Worm (Caenorhabditis elegans): ENCODE measurements around the gene F55H2.7.

Gene F55H2.7

DNA sequence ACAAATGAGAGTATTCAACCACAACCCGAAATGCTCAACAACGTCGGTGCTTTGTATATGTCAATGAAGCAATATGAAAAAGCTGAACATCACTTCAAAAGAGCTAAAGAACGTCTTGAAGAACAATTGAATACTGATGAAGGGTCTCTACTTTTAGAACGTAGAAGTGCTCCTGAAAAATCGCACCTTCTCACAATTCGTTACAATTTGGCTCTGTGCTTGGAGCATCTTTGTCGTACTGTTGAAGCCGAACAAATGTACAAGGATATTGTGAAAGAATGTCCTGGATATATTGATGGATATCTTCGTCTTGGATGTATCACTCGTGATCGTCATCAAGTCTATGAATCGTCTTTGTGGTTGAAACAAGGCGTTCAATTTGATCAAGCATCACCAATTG is 21.8 kb downstream of the F55H2.7 start:
- TF ChIP-seq ztf-29 (GFP tag; IDR thresholded peaks at IDR 0.05) (no peak), tab-1 (GFP tag; IDR thresholded peaks at IDR 0.05) (no peak), med-1 (GFP tag; optimal IDR thresholded peaks at IDR 0.05; ENCODE audit: insufficient read depth) (no peak), klf-2 (GFP tag; conservative IDR thresholded peaks at IDR 0.05) (no peak), T22C8.4 (GFP tag; IDR thresholded peaks at IDR 0.05) (no peak), cog-1 (tag; optimal IDR thresholded peaks at IDR 0.05) (no peak), ztf-23 (GFP tag; IDR thresholded peaks at IDR 0.05) (no peak), flt-1 (GFP tag; IDR thresholded peaks at IDR 0.05) (no peak)

ce11 chrIII:9490783-9491547 is 25.1 kb downstream of the F55H2.7 start, which contains the start of the genes dars-1 and ctr-9:
dars-1 (minus strand) TSS chrIII:9491215.
ctr-9 (plus strand) TSS chrIII:9491396.
- TF ChIP-seq flt-1 (GFP tag; IDR thresholded peaks at IDR 0.05) (no peak), med-1 (GFP tag; optimal IDR thresholded peaks at IDR 0.05; ENCODE audit: insufficient read depth) (no peak), ztf-23 (GFP tag; IDR thresholded peaks at IDR 0.05) (no peak), cog-1 (tag; optimal IDR thresholded peaks at IDR 0.05) (no peak), ref-1 (GFP tag; conservative IDR thresholded peaks at IDR 0.05) (no peak), ztf-29 (GFP tag; IDR thresholded peaks at IDR 0.05) (no peak), tab-1 (GFP tag; IDR thresholded peaks at IDR 0.05) (no peak)

ce11 chrIII:9489798-9490197 is 26.2 kb downstream of the F55H2.7 start:
- TF ChIP-seq med-1 (GFP tag; optimal IDR thresholded peaks at IDR 0.05; ENCODE audit: insufficient read depth) (no peak), T22C8.4 (GFP tag; IDR thresholded peaks at IDR 0.05) (no peak), ztf-23 (GFP tag; IDR thresholded peaks at IDR 0.05) (no peak), cog-1 (tag; optimal IDR thresholded peaks at IDR 0.05) (no peak), tab-1 (GFP tag; IDR thresholded peaks at IDR 0.05) (no peak), klf-2 (GFP tag; conservative IDR thresholded peaks at IDR 0.05) (no peak), ztf-29 (GFP tag; IDR thresholded peaks at IDR 0.05) (no peak), ref-1 (GFP tag; conservative IDR thresholded peaks at IDR 0.05) (no peak), flt-1 (GFP tag; IDR thresholded peaks at IDR 0.05) (no peak)

ce11 chrIII:9488431-9488830 is 27.6 kb downstream of the F55H2.7 start, which contains the start of gene nlp-36:
nlp-36 (plus strand) TSS chrIII:9488731.
- TF ChIP-seq ref-1 (GFP tag; conservative IDR thresholded peaks at IDR 0.05) (no peak), med-1 (GFP tag; optimal IDR thresholded peaks at IDR 0.05; ENCODE audit: insufficient read depth) (no peak), ztf-23 (GFP tag; IDR thresholded peaks at IDR 0.05) (no peak), flt-1 (GFP tag; IDR thresholded peaks at IDR 0.05) (no peak), tab-1 (GFP tag; IDR thresholded peaks at IDR 0.05) (no peak), ztf-29 (GFP tag; IDR thresholded peaks at IDR 0.05) (no peak), klf-2 (GFP tag; conservative IDR thresholded peaks at IDR 0.05) (no peak), cog-1 (tag; optimal IDR thresholded peaks at IDR 0.05) (no peak), T22C8.4 (GFP tag; IDR thresholded peaks at IDR 0.05) (no peak)

ce11 chrIII:9488027-9488426 is 28.0 kb downstream of the F55H2.7 start:
- TF ChIP-seq tab-1 (GFP tag; IDR thresholded peaks at IDR 0.05): no peak
- no peak for TF ChIP-seq flt-1 (GFP tag; IDR thresholded peaks at IDR 0.05)
- TF ChIP-seq ref-1 (GFP tag; conservative IDR thresholded peaks at IDR 0.05): no peak
- no peak for TF ChIP-seq T22C8.4 (GFP tag; IDR thresholded peaks at IDR 0.05)
- no peak for TF ChIP-seq ztf-29 (GFP tag; IDR thresholded peaks at IDR 0.05)
- TF ChIP-seq klf-2 (GFP tag; conservative IDR thresholded peaks at IDR 0.05): no peak
- TF ChIP-seq ztf-23 (GFP tag; IDR thresholded peaks at IDR 0.05): no peak
- no peak for TF ChIP-seq cog-1 (tag; optimal IDR thresholded peaks at IDR 0.05)
- no peak for TF ChIP-seq med-1 (GFP tag; optimal IDR thresholded peaks at IDR 0.05; ENCODE audit: insufficient read depth)

- no peak for TF ChIP-seq ref-1 (GFP tag; conservative IDR thresholded peaks at IDR 0.05)
- no peak for TF ChIP-seq flt-1 (GFP tag; IDR thresholded peaks at IDR 0.05)
- TF ChIP-seq med-1 (GFP tag; optimal IDR thresholded peaks at IDR 0.05; ENCODE audit: insufficient read depth): no peak
- TF ChIP-seq ztf-29 (GFP tag; IDR thresholded peaks at IDR 0.05): no peak
- TF ChIP-seq ztf-23 (GFP tag; IDR thresholded peaks at IDR 0.05): no peak
Observed at ce11 chrIII:9487454-9487853, 28.6 kb downstream of the F55H2.7 start.

DNA sequence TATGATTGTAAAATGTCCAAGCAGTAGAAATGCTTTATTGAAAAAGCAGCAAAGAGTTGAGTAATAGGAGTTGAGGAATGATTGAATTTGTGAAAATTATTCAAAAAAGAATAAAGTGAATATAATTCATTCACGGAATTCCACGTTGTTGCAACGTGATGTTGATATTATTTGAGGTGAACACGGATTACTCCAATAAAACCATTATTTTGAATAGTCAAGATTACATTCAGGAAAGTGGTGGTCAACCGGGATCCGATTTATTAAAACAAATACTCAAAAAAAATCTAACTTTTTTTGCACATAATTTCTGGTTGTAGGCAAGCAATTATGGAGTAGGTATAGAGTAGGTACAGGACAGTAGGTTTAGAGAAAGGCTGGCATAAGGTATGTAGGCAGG is 30.7 kb downstream of the F55H2.7 start, which contains the start of gene bre-3:
Gene bre-3 (minus strand): TSS at position 101 of the 400 bp plus-strand sequence.
- TF ChIP-seq ztf-29 (GFP tag; IDR thresholded peaks at IDR 0.05) (no peak), klf-2 (GFP tag; conservative IDR thresholded peaks at IDR 0.05) (no peak), med-1 (GFP tag; optimal IDR thresholded peaks at IDR 0.05; ENCODE audit: insufficient read depth) (no peak), cog-1 (tag; optimal IDR thresholded peaks at IDR 0.05) (no peak), ref-1 (GFP tag; conservative IDR thresholded peaks at IDR 0.05) (no peak), T22C8.4 (GFP tag; IDR thresholded peaks at IDR 0.05) (no peak), ztf-23 (GFP tag; IDR thresholded peaks at IDR 0.05) (no peak), tab-1 (GFP tag; IDR thresholded peaks at IDR 0.05) (no peak), flt-1 (GFP tag; IDR thresholded peaks at IDR 0.05) (no peak)

DNA sequence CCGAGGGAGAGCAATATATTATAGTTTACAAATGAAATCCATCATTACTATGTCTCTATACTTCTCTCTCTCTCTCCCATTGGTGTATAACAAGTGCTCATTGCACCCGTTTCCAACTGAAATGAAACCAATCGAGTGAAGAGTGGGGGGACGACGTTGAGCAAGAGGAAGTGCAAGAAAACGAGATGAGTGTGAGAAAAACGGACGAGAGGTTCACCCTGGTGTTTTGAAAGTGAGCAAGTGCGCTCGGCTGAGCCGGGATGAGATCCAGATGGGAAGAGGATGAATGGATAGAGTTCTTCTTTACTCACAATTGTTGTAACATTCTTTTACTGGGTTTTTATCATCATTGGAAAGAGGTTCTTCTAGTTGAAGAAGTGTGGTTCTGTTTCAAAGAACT is 32.3 kb downstream of the F55H2.7 start:
- no peak for TF ChIP-seq tab-1 (GFP tag; IDR thresholded peaks at IDR 0.05)
- no peak for TF ChIP-seq ztf-29 (GFP tag; IDR thresholded peaks at IDR 0.05)
- TF ChIP-seq flt-1 (GFP tag; IDR thresholded peaks at IDR 0.05): no peak
- TF ChIP-seq klf-2 (GFP tag; conservative IDR thresholded peaks at IDR 0.05): no peak
- no peak for TF ChIP-seq ztf-23 (GFP tag; IDR thresholded peaks at IDR 0.05)
- no peak for TF ChIP-seq T22C8.4 (GFP tag; IDR thresholded peaks at IDR 0.05)
- TF ChIP-seq ref-1 (GFP tag; conservative IDR thresholded peaks at IDR 0.05): no peak
- no peak for TF ChIP-seq cog-1 (tag; optimal IDR thresholded peaks at IDR 0.05)
- no peak for TF ChIP-seq med-1 (GFP tag; optimal IDR thresholded peaks at IDR 0.05; ENCODE audit: insufficient read depth)

- no peak for TF ChIP-seq T22C8.4 (GFP tag; IDR thresholded peaks at IDR 0.05)
- no peak for TF ChIP-seq med-1 (GFP tag; optimal IDR thresholded peaks at IDR 0.05; ENCODE audit: insufficient read depth)
- no peak for TF ChIP-seq klf-2 (GFP tag; conservative IDR thresholded peaks at IDR 0.05)
- no peak for TF ChIP-seq cog-1 (tag; optimal IDR thresholded peaks at IDR 0.05)
- no peak for TF ChIP-seq ztf-23 (GFP tag; IDR thresholded peaks at IDR 0.05)
- TF ChIP-seq ztf-29 (GFP tag; IDR thresholded peaks at IDR 0.05): no peak
- no peak for TF ChIP-seq tab-1 (GFP tag; IDR thresholded peaks at IDR 0.05)
- no peak for TF ChIP-seq flt-1 (GFP tag; IDR thresholded peaks at IDR 0.05)
- no peak for TF ChIP-seq ref-1 (GFP tag; conservative IDR thresholded peaks at IDR 0.05)
Observed at ce11 chrIII:9482423-9482993, 33.5 kb downstream of the F55H2.7 start.
